Fruit fly (Drosophila melanogaster) whole organism, embryonic: ENCODE data around the gene sisA.

Experiments
- ATbp ChIP-seq: fragments of 200-800 bp; sonication (Bioruptor generic); optimal IDR thresholded peaks from 2 replicates; lab custom pipeline; 2017; ENCODE audit warnings: missing biosample characterization, mild to moderate bottlenecking, missing genetic modification characterization, missing genetic modification reagents
- Atf6 ChIP-seq: fragments of 200-800 bp; sonication (Bioruptor generic); IDR thresholded peaks from 2 replicates; pipeline ENCODE4 v1.3.6; 2022; ENCODE audit warnings: missing biosample characterization, missing genetic modification characterization
- Bgb ChIP-seq: fragments of 200-800 bp; sonication (Bioruptor generic); IDR thresholded peaks from 2 replicates; pipeline ENCODE4 v1.3.6; 2022; ENCODE audit warnings: missing biosample characterization, missing genetic modification characterization; ENCODE audit not compliant: partially characterized antibody
- C15 ChIP-seq: fragments of 200-800 bp; sonication (Bioruptor generic); IDR thresholded peaks from 3 replicates; pipeline ENCODE4 v1.3.6; 2022; ENCODE audit warnings: missing biosample characterization, missing genetic modification characterization
- CG10565 ChIP-seq: fragments of 200-800 bp; sonication (Bioruptor generic); optimal IDR thresholded peaks from 3 replicates; lab custom pipeline; 2016; ENCODE audit warnings: missing biosample characterization, mild to moderate bottlenecking, missing genetic modification characterization
- CG11504 ChIP-seq: fragments of 200-800 bp; sonication (Bioruptor generic); optimal IDR thresholded peaks from 3 replicates; lab custom pipeline; 2019; ENCODE audit warnings: missing biosample characterization, mild to moderate bottlenecking, missing genetic modification characterization, moderate library complexity
- CG13287 ChIP-seq: fragments of 200-800 bp; sonication (Bioruptor generic); IDR thresholded peaks from 2 replicates; pipeline ENCODE4 v1.3.6; 2022; ENCODE audit warnings: missing biosample characterization, missing genetic modification characterization; ENCODE audit not compliant: partially characterized antibody
- CG18262 ChIP-seq: fragments of 200-800 bp; optimal IDR thresholded peaks from 3 replicates; lab custom pipeline; 2019; ENCODE audit warnings: missing biosample characterization, mild to moderate bottlenecking, missing genetic modification characterization, moderate library complexity
- CG2120 ChIP-seq: fragments of 200-800 bp; sonication (Bioruptor generic); optimal IDR thresholded peaks from 3 replicates; lab custom pipeline; 2016; ENCODE audit warnings: missing biosample characterization, missing genetic modification characterization
- CG32767 ChIP-seq: fragments of 200-800 bp; sonication (Bioruptor generic); IDR thresholded peaks from 2 replicates; pipeline ENCODE4 v1.3.6; 2022; ENCODE audit warnings: missing biosample characterization, missing genetic modification characterization
- CG4707 ChIP-seq: fragments of 200-800 bp; sonication (Bioruptor generic); optimal IDR thresholded peaks from 2 replicates; lab custom pipeline; 2018; ENCODE audit warnings: missing biosample characterization, mild to moderate bottlenecking, missing genetic modification characterization, moderate library complexity
- CG7372 ChIP-seq: fragments of 200-800 bp; sonication (Bioruptor generic); IDR thresholded peaks from 2 replicates; pipeline ENCODE4 v1.3.6; 2022; ENCODE audit warnings: missing biosample characterization, missing genetic modification characterization
- CrebB ChIP-seq: fragments of 200-800 bp; sonication (Bioruptor generic); optimal IDR thresholded peaks from 3 replicates; lab custom pipeline; 2018; ENCODE audit warnings: missing biosample characterization, mild to moderate bottlenecking, missing genetic modification characterization
- H15 ChIP-seq: fragments of 200-800 bp; sonication (Bioruptor generic); IDR thresholded peaks from 3 replicates; pipeline ENCODE4 v1.3.6; 2022; ENCODE audit warnings: missing biosample characterization, missing genetic modification characterization
- Hey ChIP-seq: fragments of 200-800 bp; sonication (Bioruptor generic); optimal IDR thresholded peaks from 3 replicates; lab custom pipeline; 2018; ENCODE audit warnings: missing biosample characterization, mild to moderate bottlenecking, missing genetic modification characterization
- HmgZ ChIP-seq: fragments of 200-800 bp; sonication (Bioruptor generic); optimal IDR thresholded peaks from 2 replicates; lab custom pipeline; 2018; ENCODE audit warnings: missing biosample characterization, mild to moderate bottlenecking, missing genetic modification characterization
- Mes4 ChIP-seq: fragments of 200-800 bp; sonication (Bioruptor generic); optimal IDR thresholded peaks from 2 replicates; lab custom pipeline; 2016; ENCODE audit warnings: missing biosample characterization, missing genetic modification characterization
- NFAT ChIP-seq: fragments of 200-800 bp; sonication (Bioruptor generic); IDR thresholded peaks from 2 replicates; pipeline ENCODE4 v1.3.6; 2022; ENCODE audit warnings: missing biosample characterization, missing genetic modification characterization
- Nf-YA ChIP-seq: fragments of 200-800 bp; sonication (Bioruptor generic); IDR thresholded peaks from 2 replicates; pipeline ENCODE4 v1.3.6; 2022; ENCODE audit warnings: missing biosample characterization, missing genetic modification characterization
- Ptx1 ChIP-seq: fragments of 200-800 bp; sonication (Bioruptor generic); IDR thresholded peaks from 2 replicates; pipeline ENCODE4 v1.3.6; 2022; ENCODE audit warnings: missing biosample characterization, missing genetic modification characterization
- Sox102F ChIP-seq: fragments of 200-800 bp; sonication (Bioruptor generic); optimal IDR thresholded peaks from 2 replicates; lab custom pipeline; 2018; ENCODE audit warnings: missing biosample characterization, mild to moderate bottlenecking, missing genetic modification characterization, moderate library complexity
- Xbp1 ChIP-seq: fragments of 200-800 bp; sonication (Bioruptor generic); optimal IDR thresholded peaks from 3 replicates; lab custom pipeline; 2016; ENCODE audit warnings: missing biosample characterization, mild to moderate bottlenecking, missing genetic modification characterization
- bcd ChIP-seq: fragments of 200-800 bp; sonication (Bioruptor generic); optimal IDR thresholded peaks from 2 replicates; lab custom pipeline; 2017; ENCODE audit warnings: missing biosample characterization, mild to moderate bottlenecking, missing genetic modification characterization
- cad ChIP-seq: fragments of >200 bp; optimal IDR thresholded peaks from 2 replicates; lab custom pipeline; 2017; ENCODE audit warnings: missing biosample characterization, missing genetic modification characterization
- dimm ChIP-seq: fragments of 200-800 bp; sonication (Bioruptor generic); IDR thresholded peaks from 2 replicates; pipeline ENCODE4 v1.3.6; 2022; ENCODE audit warnings: missing biosample characterization, missing genetic modification characterization
- fd3F ChIP-seq: fragments of 200-800 bp; sonication (Bioruptor generic); optimal IDR thresholded peaks from 2 replicates; lab custom pipeline; 2018; ENCODE audit warnings: missing biosample characterization, mild to moderate bottlenecking, missing genetic modification characterization, moderate library complexity
- ftz-f1 ChIP-seq: fragments of 200-800 bp; sonication (Bioruptor generic); optimal IDR thresholded peaks from 2 replicates; lab custom pipeline; 2016; ENCODE audit warnings: missing biosample characterization, missing genetic modification characterization
- gcm2 ChIP-seq: fragments of 200-800 bp; sonication (Bioruptor generic); optimal IDR thresholded peaks from 2 replicates; lab custom pipeline; 2016; ENCODE audit warnings: missing biosample characterization, missing genetic modification characterization
- gem ChIP-seq: fragments of 200-800 bp; sonication (Bioruptor generic); optimal IDR thresholded peaks from 2 replicates; lab custom pipeline; 2019; ENCODE audit warnings: missing biosample characterization, mild to moderate bottlenecking, missing genetic modification characterization, moderate library complexity
- h ChIP-seq: fragments of >200 bp; optimal IDR thresholded peaks from 2 replicates; lab custom pipeline; 2017
- hb ChIP-seq: fragments of 200-800 bp; sonication (Bioruptor generic); IDR thresholded peaks from 3 replicates; pipeline ENCODE4 v1.3.6; 2022; ENCODE audit warnings: missing biosample characterization, missing genetic modification characterization; ENCODE audit not compliant: partially characterized antibody
- jing ChIP-seq: fragments of 200-800 bp; sonication (Bioruptor generic); optimal IDR thresholded peaks from 2 replicates; lab custom pipeline; 2018; ENCODE audit warnings: missing biosample characterization, mild to moderate bottlenecking, missing genetic modification characterization
- lab ChIP-seq: fragments of 200-800 bp; sonication (Bioruptor generic); optimal IDR thresholded peaks from 3 replicates; lab custom pipeline; 2017; ENCODE audit warnings: missing biosample characterization, missing genetic modification characterization, mild to moderate bottlenecking, moderate library complexity, missing genetic modification reagents
- lola ChIP-seq, 3 experiments: fragments of >200 bp in 2 of 3; fragments of 200-800 bp in 1 of 3; sonication (Bioruptor generic) in 1 of 3; optimal IDR thresholded peaks; 2 replicates each; lab custom pipeline; 2017 to 2019; ENCODE audit warnings: missing biosample characterization in 3 of 3, missing genetic modification characterization in 3 of 3, mild to moderate bottlenecking in 1 of 3, moderate library complexity in 1 of 3
- onecut ChIP-seq: fragments of 200-800 bp; sonication (Bioruptor generic); IDR thresholded peaks from 2 replicates; pipeline ENCODE4 v1.3.6; 2022; ENCODE audit warnings: missing biosample characterization, missing genetic modification characterization
- phol ChIP-seq: fragments of 200-800 bp; sonication (Bioruptor generic); optimal IDR thresholded peaks from 3 replicates; lab custom pipeline; 2018; ENCODE audit warnings: missing biosample characterization, mild to moderate bottlenecking, missing genetic modification characterization, moderate library complexity
- ranshi ChIP-seq: fragments of 200-800 bp; sonication (Bioruptor generic); IDR thresholded peaks from 2 replicates; pipeline ENCODE4 v1.3.6; 2022; ENCODE audit warnings: missing biosample characterization, missing genetic modification characterization
- rib ChIP-seq: fragments of 200-800 bp; sonication (Bioruptor generic); IDR thresholded peaks from 2 replicates; pipeline ENCODE4 v1.3.6; 2022; ENCODE audit warnings: missing biosample characterization, missing genetic modification characterization
- row ChIP-seq: fragments of 200-800 bp; sonication (Bioruptor generic); IDR thresholded peaks from 3 replicates; pipeline ENCODE4 v1.3.6; 2022; ENCODE audit warnings: missing biosample characterization, missing genetic modification characterization
- run ChIP-seq: fragments of 200-800 bp; sonication (Bioruptor generic); optimal IDR thresholded peaks from 3 replicates; lab custom pipeline; 2018; ENCODE audit warnings: missing biosample characterization, mild to moderate bottlenecking, missing genetic modification characterization
- scrt ChIP-seq: fragments of 200-800 bp; sonication (Bioruptor generic); optimal IDR thresholded peaks from 2 replicates; lab custom pipeline; 2018; ENCODE audit warnings: missing biosample characterization, mild to moderate bottlenecking, missing genetic modification characterization, moderate library complexity
- sens-2 ChIP-seq: fragments of 200-800 bp; sonication (Bioruptor generic); IDR thresholded peaks from 2 replicates; pipeline ENCODE4 v1.3.6; 2022; ENCODE audit warnings: missing biosample characterization, missing genetic modification characterization
- sim ChIP-seq: fragments of 200-800 bp; sonication (Bioruptor generic); IDR thresholded peaks from 2 replicates; pipeline ENCODE4 v1.3.6; 2022; ENCODE audit warnings: missing biosample characterization, missing genetic modification characterization
- sr ChIP-seq: fragments of 200-800 bp; sonication (Bioruptor generic); IDR thresholded peaks from 3 replicates; pipeline ENCODE4 v1.3.6; 2022; ENCODE audit warnings: missing biosample characterization, missing genetic modification characterization
- tap ChIP-seq: fragments of 200-800 bp; optimal IDR thresholded peaks from 3 replicates; lab custom pipeline; 2019; ENCODE audit warnings: missing biosample characterization, mild to moderate bottlenecking, missing genetic modification characterization, moderate library complexity
- tgo ChIP-seq: fragments of 200-800 bp; sonication (Bioruptor generic); IDR thresholded peaks from 3 replicates; pipeline ENCODE4 v1.3.6; 2022; ENCODE audit warnings: missing biosample characterization, missing genetic modification characterization
- vfl ChIP-seq: fragments of 200-800 bp; sonication (Bioruptor generic); optimal IDR thresholded peaks from 2 replicates; lab custom pipeline; 2016; ENCODE audit warnings: missing biosample characterization, missing genetic modification characterization
- vnd ChIP-seq: fragments of 200-800 bp; sonication (Bioruptor generic); IDR thresholded peaks from 3 replicates; pipeline ENCODE4 v1.3.6; 2022; ENCODE audit warnings: missing biosample characterization, missing genetic modification characterization; ENCODE audit not compliant: partially characterized antibody
- vvl ChIP-seq: fragments of 200-800 bp; sonication (Bioruptor generic); IDR thresholded peaks from 2 replicates; pipeline ENCODE4 v1.3.6; 2022; ENCODE audit warnings: missing biosample characterization, missing genetic modification characterization
- wek ChIP-seq: fragments of 200-800 bp; sonication (Bioruptor generic); optimal IDR thresholded peaks from 3 replicates; lab custom pipeline; 2018; ENCODE audit warnings: missing biosample characterization, mild to moderate bottlenecking, missing genetic modification characterization, moderate library complexity

sisA gene

dm6 chrX:11338047-11338747, 16.0 kb upstream of the sisA start (continued):
- peak; percentile 89 for TF ChIP-seq onecut (GFP tag; lab: Robert Waterston, UW)
- peak; percentile 73 for TF ChIP-seq Ptx1 (GFP tag; lab: Robert Waterston, UW)
- no peak for TF ChIP-seq sens-2 (GFP tag; lab: Robert Waterston, UW)
- TF ChIP-seq CG7372 (GFP tag; lab: Robert Waterston, UW): peak; percentile 60; the same call in 1 of the 2 replicates
- peak; percentile 55 for TF ChIP-seq fd3F (GFP tag; lab: Kevin White, UChicago)
- TF ChIP-seq bcd (GFP tag; lab: Kevin White, UChicago): peak; percentile 69
- peak; percentile 43 for TF ChIP-seq ftz-f1
- peak; percentile 54 for TF ChIP-seq vvl (GFP tag; lab: Robert Waterston, UW)
- TF ChIP-seq tgo (GFP tag; lab: Robert Waterston, UW): peak; percentile 46; the same call in 2 of the 3 replicates
- TF ChIP-seq wek (GFP tag; lab: Kevin White, UChicago): no peak
- no peak for TF ChIP-seq CG13287 (GFP tag; lab: Robert Waterston, UW)
- TF ChIP-seq ATbp: peak; percentile 59
- no peak for TF ChIP-seq sr (GFP tag; lab: Robert Waterston, UW)
- peak; percentile 82 for TF ChIP-seq phol (tag; lab: Kevin White, UChicago)
- TF ChIP-seq H15 (GFP tag; lab: Robert Waterston, UW): no peak
- no peak for TF ChIP-seq tap
- TF ChIP-seq Sox102F (GFP tag; lab: Kevin White, UChicago): no peak
- TF ChIP-seq HmgZ (tag; lab: Kevin White, UChicago): peak; percentile 45
- peak; percentile 54 for TF ChIP-seq run (tag; lab: Kevin White, UChicago)
- peak; percentile 72 for TF ChIP-seq Atf6 (GFP tag; lab: Robert Waterston, UW)
- no peak for TF ChIP-seq rib
- peak; percentile 79 for TF ChIP-seq row (GFP tag; lab: Robert Waterston, UW)
- TF ChIP-seq h (lab: Kevin White, UChicago): no peak
- no peak for TF ChIP-seq hb (GFP tag; lab: Robert Waterston, UW)
- peak; percentile 78 for TF ChIP-seq CG18262
- TF ChIP-seq ranshi: peak; percentile 50; the same call in 1 of the 2 replicates
- TF ChIP-seq Xbp1 (GFP tag; lab: Kevin White, UChicago): peak; percentile 73
- TF ChIP-seq sim (GFP tag; lab: Robert Waterston, UW): no peak
- no peak for TF ChIP-seq Nf-YA (GFP tag; lab: Robert Waterston, UW)
- no peak for TF ChIP-seq Bgb (GFP tag; lab: Robert Waterston, UW)
- TF ChIP-seq CG32767 (GFP tag; lab: Robert Waterston, UW): no peak; the same call in 1 of the 2 replicates
- no peak for TF ChIP-seq Hey (tag; lab: Kevin White, UChicago)
- TF ChIP-seq scrt (GFP tag; lab: Kevin White, UChicago): no peak
- TF ChIP-seq CG10565 (GFP tag; lab: Kevin White, UChicago): peak; percentile 37
- TF ChIP-seq vnd: no peak
- peak; percentile 12 for TF ChIP-seq CG4707 (GFP tag; lab: Kevin White, UChicago)
- TF ChIP-seq gem: no peak
- no peak for TF ChIP-seq NFAT
- no peak for TF ChIP-seq dimm (GFP tag; lab: Robert Waterston, UW)
- TF ChIP-seq CrebB (tag; lab: Kevin White, UChicago): peak; percentile 7
- TF ChIP-seq Mes4 (GFP tag; lab: Kevin White, UChicago): peak; percentile 70
- TF ChIP-seq CG11504 (tag; lab: Kevin White, UChicago): no peak
- TF ChIP-seq vfl (GFP tag; lab: Kevin White, UChicago): no peak
- TF ChIP-seq gcm2 (GFP tag; lab: Kevin White, UChicago): no peak
- peak; percentile 63 for TF ChIP-seq CG2120
- TF ChIP-seq C15 (GFP tag; lab: Robert Waterston, UW): no peak
- peak; percentile 17 for TF ChIP-seq jing (GFP tag; lab: Kevin White, UChicago)
- TF ChIP-seq lola (GFP tag; optimal IDR thresholded peaks at IDR 0.05; lab: Kevin White, UChicago): peak in 1 of 3 experiments; percentile 76
- peak; percentile 70 for TF ChIP-seq lab (GFP tag; lab: Kevin White, UChicago)
- TF ChIP-seq cad (GFP tag; lab: Kevin White, UChicago): no peak
